Fruit fly (Drosophila melanogaster) S2 (cell line): ENCODE results near the gene eIF3e.

ENCODE experiments used
- CG8478 ChIP-seq: fragments of >200 bp; optimal IDR thresholded peaks from 2 replicates; lab custom pipeline; 2018
- CTCF ChIP-seq, 2 experiments: fragments of >200 bp; optimal IDR thresholded peaks; 2 replicates each; lab custom pipeline; 2018

DNA sequence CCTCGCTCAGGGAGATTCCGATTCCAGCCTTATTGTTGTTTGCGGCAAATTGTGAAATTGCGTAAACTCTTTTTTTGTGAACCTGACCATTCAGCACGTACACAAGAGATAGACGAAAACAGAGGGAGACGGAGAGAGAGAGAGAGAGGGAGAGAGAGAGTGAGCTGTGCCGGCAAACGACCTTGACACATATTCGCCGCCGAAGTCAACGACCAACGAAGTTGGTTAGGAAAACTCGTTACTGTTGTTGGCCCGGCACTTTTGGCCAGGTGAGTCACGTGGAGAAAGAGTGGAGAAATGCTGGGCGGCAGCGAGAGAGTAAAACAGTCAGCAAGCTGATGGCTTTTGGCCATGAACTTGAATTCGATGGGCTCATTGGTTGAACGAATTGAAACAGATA is 43.2 kb upstream of the eIF3e start:
- TF ChIP-seq CTCF (optimal IDR thresholded peaks at IDR 0.05; lab: Kevin White, UChicago) (no peak), CG8478 (lab: Kevin White, UChicago) (no peak)
